Fruit fly (Drosophila melanogaster) whole organism, embryonic: Measurements from ENCODE around the gene sip1.

Experiments used
- CG12299 ChIP-seq: fragments of 200-800 bp; sonication (Bioruptor generic); optimal IDR thresholded peaks from 2 replicates; lab custom pipeline; 2018; ENCODE audit warnings: missing biosample characterization, mild to moderate bottlenecking, missing genetic modification characterization
- CG12769 ChIP-seq: fragments of 200-800 bp; sonication (Bioruptor generic); optimal IDR thresholded peaks from 2 replicates; lab custom pipeline; 2019; ENCODE audit warnings: missing biosample characterization, mild to moderate bottlenecking, missing genetic modification characterization, moderate library complexity
- CG13624 ChIP-seq: fragments of 200-800 bp; sonication (Bioruptor generic); optimal IDR thresholded peaks from 2 replicates; lab custom pipeline; 2016; ENCODE audit warnings: missing biosample characterization, missing genetic modification characterization
- CG14965 ChIP-seq: fragments of 200-800 bp; sonication (Bioruptor generic); optimal IDR thresholded peaks from 2 replicates; lab custom pipeline; 2016; ENCODE audit warnings: missing biosample characterization, missing genetic modification characterization, borderline replicate concordance
- CG15601 ChIP-seq: fragments of 200-800 bp; sonication (Bioruptor generic); optimal IDR thresholded peaks from 3 replicates; lab custom pipeline; 2019; ENCODE audit warnings: missing biosample characterization, mild to moderate bottlenecking, missing genetic modification characterization, moderate library complexity
- CG17359 ChIP-seq: fragments of 200-800 bp; sonication (Bioruptor generic); optimal IDR thresholded peaks from 3 replicates; lab custom pipeline; 2018; ENCODE audit warnings: missing biosample characterization, mild to moderate bottlenecking, missing genetic modification characterization, moderate library complexity
- CG1832 ChIP-seq: fragments of 200-800 bp; sonication (Bioruptor generic); optimal IDR thresholded peaks from 2 replicates; lab custom pipeline; 2017; ENCODE audit warnings: missing biosample characterization, mild to moderate bottlenecking, missing genetic modification characterization, inconsistent platforms
- CG18599 ChIP-seq: fragments of 200-800 bp; sonication (Bioruptor generic); optimal IDR thresholded peaks from 3 replicates; lab custom pipeline; 2017; ENCODE audit warnings: missing biosample characterization, missing genetic modification characterization, mild to moderate bottlenecking, moderate library complexity, missing genetic modification reagents
- CG2129 ChIP-seq: fragments of 200-800 bp; sonication (Bioruptor generic); IDR thresholded peaks from 2 replicates; pipeline ENCODE4 v1.3.6; 2022; ENCODE audit warnings: missing biosample characterization, missing genetic modification characterization; ENCODE audit not compliant: partially characterized antibody
- CG2678 ChIP-seq: fragments of 200-800 bp; sonication (Bioruptor generic); optimal IDR thresholded peaks from 3 replicates; lab custom pipeline; 2019; ENCODE audit warnings: missing biosample characterization, mild to moderate bottlenecking, missing genetic modification characterization, moderate library complexity
- CG30403 ChIP-seq: fragments of 200-800 bp; sonication (Bioruptor generic); optimal IDR thresholded peaks from 3 replicates; lab custom pipeline; 2016; ENCODE audit warnings: missing biosample characterization, missing genetic modification characterization
- CG4360 ChIP-seq: fragments of 200-800 bp; sonication (Bioruptor generic); IDR thresholded peaks from 2 replicates; pipeline ENCODE4 v1.3.6; 2022; ENCODE audit warnings: missing biosample characterization, missing genetic modification characterization
- CG43689 ChIP-seq: fragments of 200-800 bp; sonication (Bioruptor generic); IDR thresholded peaks from 2 replicates; pipeline ENCODE4 v1.3.6; 2022; ENCODE audit warnings: missing biosample characterization, missing genetic modification characterization
- CG4854 ChIP-seq: fragments of 200-800 bp; sonication (Bioruptor generic); optimal IDR thresholded peaks from 2 replicates; lab custom pipeline; 2016; ENCODE audit warnings: missing biosample characterization, missing genetic modification characterization, inconsistent platforms
- CG6813 ChIP-seq: fragments of 200-800 bp; sonication (Bioruptor generic); optimal IDR thresholded peaks from 2 replicates; lab custom pipeline; 2017; ENCODE audit warnings: missing biosample characterization, missing genetic modification characterization, mild to moderate bottlenecking, moderate library complexity, missing genetic modification reagents
- CG8478 ChIP-seq: fragments of >200 bp; optimal IDR thresholded peaks from 2 replicates; lab custom pipeline; 2018
- CG8765 ChIP-seq: fragments of 200-800 bp; sonication (Bioruptor generic); IDR thresholded peaks from 2 replicates; pipeline ENCODE4 v1.3.6; 2022; ENCODE audit warnings: missing biosample characterization, missing genetic modification characterization
- CG8924 ChIP-seq: fragments of 200-800 bp; optimal IDR thresholded peaks from 3 replicates; lab custom pipeline; 2019; ENCODE audit warnings: missing biosample characterization, mild to moderate bottlenecking, missing genetic modification characterization, moderate library complexity
- CG9437 ChIP-seq: fragments of 200-800 bp; sonication (Bioruptor generic); optimal IDR thresholded peaks from 2 replicates; lab custom pipeline; 2018; ENCODE audit warnings: missing biosample characterization, mild to moderate bottlenecking, missing genetic modification characterization
- E2f2 ChIP-seq: fragments of 200-800 bp; sonication (Bioruptor generic); IDR thresholded peaks from 2 replicates; pipeline ENCODE4 v1.3.6; 2022; ENCODE audit warnings: missing biosample characterization, missing genetic modification characterization
- Ets97D ChIP-seq: fragments of 200-800 bp; sonication (Bioruptor generic); optimal IDR thresholded peaks from 3 replicates; lab custom pipeline; 2016; ENCODE audit warnings: missing biosample characterization, missing genetic modification characterization
- Kr ChIP-seq: fragments of 200-800 bp; sonication (Bioruptor generic); optimal IDR thresholded peaks from 2 replicates; lab custom pipeline; 2017; ENCODE audit warnings: missing biosample characterization, mild to moderate bottlenecking, missing genetic modification characterization
- Neu2 ChIP-seq: fragments of 200-800 bp; sonication (Bioruptor generic); optimal IDR thresholded peaks from 3 replicates; lab custom pipeline; 2016; ENCODE audit warnings: missing biosample characterization, missing genetic modification characterization, borderline replicate concordance
- Nf-YB ChIP-seq: fragments of 200-800 bp; sonication (Bioruptor generic); optimal IDR thresholded peaks from 3 replicates; lab custom pipeline; 2019; ENCODE audit warnings: missing biosample characterization, mild to moderate bottlenecking, missing genetic modification characterization, moderate library complexity
- Nf-YC ChIP-seq: fragments of 200-800 bp; optimal IDR thresholded peaks from 3 replicates; lab custom pipeline; 2019; ENCODE audit warnings: missing biosample characterization, mild to moderate bottlenecking, missing genetic modification characterization, moderate library complexity
- Oli ChIP-seq: fragments of 200-800 bp; sonication (Bioruptor generic); optimal IDR thresholded peaks from 2 replicates; lab custom pipeline; 2018; ENCODE audit warnings: missing biosample characterization, mild to moderate bottlenecking, missing genetic modification characterization, moderate library complexity
- Poxn ChIP-seq: fragments of 200-800 bp; sonication (Bioruptor generic); IDR thresholded peaks from 2 replicates; pipeline ENCODE4 v1.3.6; 2022; ENCODE audit warnings: missing biosample characterization, missing genetic modification characterization
- Rfx ChIP-seq: fragments of 200-800 bp; sonication (Bioruptor generic); IDR thresholded peaks from 2 replicates; pipeline ENCODE4 v1.3.6; 2022; ENCODE audit warnings: missing biosample characterization, missing genetic modification characterization
- Rx ChIP-seq: fragments of 200-800 bp; sonication (Bioruptor generic); IDR thresholded peaks from 2 replicates; pipeline ENCODE4 v1.3.6; 2022; ENCODE audit warnings: missing biosample characterization, missing genetic modification characterization
- Scr ChIP-seq: fragments of 200-800 bp; sonication (Bioruptor generic); IDR thresholded peaks from 2 replicates; pipeline ENCODE4 v1.3.6; 2022; ENCODE audit warnings: missing biosample characterization, missing genetic modification characterization; ENCODE audit not compliant: partially characterized antibody
- Spps ChIP-seq: fragments of 200-800 bp; sonication (Bioruptor generic); optimal IDR thresholded peaks from 2 replicates; lab custom pipeline; 2018; ENCODE audit warnings: missing biosample characterization, mild to moderate bottlenecking, missing genetic modification characterization
- TFAM ChIP-seq: fragments of 200-800 bp; sonication (Bioruptor generic); optimal IDR thresholded peaks from 2 replicates; lab custom pipeline; 2017; ENCODE audit warnings: missing biosample characterization, missing genetic modification characterization, inconsistent platforms
- Tbp ChIP-seq: fragments of >200 bp; optimal IDR thresholded peaks from 2 replicates; lab custom pipeline; 2018; ENCODE audit warnings: missing biosample characterization, missing genetic modification characterization
- Vsx1 ChIP-seq: fragments of 200-800 bp; sonication (Bioruptor generic); optimal IDR thresholded peaks from 2 replicates; lab custom pipeline; 2017; ENCODE audit warnings: missing biosample characterization, mild to moderate bottlenecking, missing genetic modification characterization, missing genetic modification reagents
- bbx ChIP-seq: fragments of 200-800 bp; sonication (Bioruptor generic); IDR thresholded peaks from 2 replicates; pipeline ENCODE4 v1.3.6; 2022; ENCODE audit warnings: missing biosample characterization, missing genetic modification characterization; ENCODE audit not compliant: partially characterized antibody
- cwo ChIP-seq: fragments of 200-800 bp; sonication (Bioruptor generic); optimal IDR thresholded peaks from 3 replicates; lab custom pipeline; 2017; ENCODE audit warnings: missing biosample characterization, missing genetic modification characterization, mild to moderate bottlenecking, moderate library complexity, missing genetic modification reagents
- emc ChIP-seq: fragments of 200-800 bp; sonication (Bioruptor generic); optimal IDR thresholded peaks from 2 replicates; lab custom pipeline; 2016; ENCODE audit warnings: missing biosample characterization, missing genetic modification characterization
- en ChIP-seq: fragments of 200-800 bp; sonication (Bioruptor generic); optimal IDR thresholded peaks from 2 replicates; lab custom pipeline; 2016; ENCODE audit warnings: missing biosample characterization, missing genetic modification characterization
- gsb ChIP-seq: fragments of 200-800 bp; sonication (Bioruptor generic); IDR thresholded peaks from 2 replicates; pipeline ENCODE4 v1.3.6; 2022; ENCODE audit warnings: missing biosample characterization, missing genetic modification characterization
- maf-S ChIP-seq: fragments of 200-800 bp; sonication (Bioruptor generic); optimal IDR thresholded peaks from 2 replicates; lab custom pipeline; 2016; ENCODE audit warnings: missing biosample characterization, missing genetic modification characterization
- pnt ChIP-seq: fragments of 200-800 bp; sonication (Bioruptor generic); optimal IDR thresholded peaks from 3 replicates; lab custom pipeline; 2016; ENCODE audit warnings: missing biosample characterization, missing genetic modification characterization
- prd ChIP-seq, 3 experiments: fragments of >200 bp in 2 of 3; fragments of 200-800 bp in 1 of 3; sonication (Bioruptor generic) in 1 of 3; optimal IDR thresholded peaks in 2 of 3; IDR thresholded peaks in 1 of 3; 2 replicates in 2 of 3; 3 replicates in 1 of 3; pipeline versions ENCODE4 v1.3.6 to Lab custom; 2017 to 2022; ENCODE audit warnings: missing biosample characterization in 1 of 3, missing genetic modification characterization in 1 of 3
- rib ChIP-seq: fragments of 200-800 bp; sonication (Bioruptor generic); IDR thresholded peaks from 2 replicates; pipeline ENCODE4 v1.3.6; 2022; ENCODE audit warnings: missing biosample characterization, missing genetic modification characterization
- salm ChIP-seq: fragments of 200-800 bp; sonication (Bioruptor generic); optimal IDR thresholded peaks from 2 replicates; lab custom pipeline; 2018; ENCODE audit warnings: missing biosample characterization, mild to moderate bottlenecking, missing genetic modification characterization
- sc ChIP-seq, 3 experiments: fragments of >200 bp in 2 of 3; fragments of 200-800 bp in 1 of 3; sonication (Bioruptor generic) in 1 of 3; optimal IDR thresholded peaks; 2 replicates in 2 of 3; 3 replicates in 1 of 3; lab custom pipeline; 2017; ENCODE audit warnings: mild to moderate bottlenecking in 1 of 3, missing biosample characterization in 1 of 3, missing genetic modification characterization in 1 of 3, missing genetic modification reagents in 1 of 3
- slou ChIP-seq: fragments of 200-800 bp; sonication (Bioruptor generic); optimal IDR thresholded peaks from 3 replicates; lab custom pipeline; 2016; ENCODE audit warnings: missing biosample characterization, missing genetic modification characterization
- sob ChIP-seq: fragments of 200-800 bp; sonication (Bioruptor generic); IDR thresholded peaks from 2 replicates; pipeline ENCODE4 v1.3.6; 2022; ENCODE audit warnings: missing biosample characterization, missing genetic modification characterization
- tll ChIP-seq, 2 experiments: fragments of 200-800 bp in 1 of 2; fragments of >200 bp in 1 of 2; sonication (Bioruptor generic) in 1 of 2; optimal IDR thresholded peaks; 2 replicates each; lab custom pipeline; 2017 to 2019; ENCODE audit warnings: missing biosample characterization in 2 of 2, missing genetic modification characterization in 2 of 2, mild to moderate bottlenecking in 1 of 2, moderate library complexity in 1 of 2
- ttk ChIP-seq: fragments of 200-800 bp; sonication (Bioruptor generic); IDR thresholded peaks from 2 replicates; pipeline ENCODE4 v2.1.2; 2022; ENCODE audit warnings: missing biosample characterization, missing genetic modification characterization
- yki ChIP-seq: fragments of >200 bp; optimal IDR thresholded peaks from 3 replicates; lab custom pipeline; 2018

sip1 gene

DNA sequence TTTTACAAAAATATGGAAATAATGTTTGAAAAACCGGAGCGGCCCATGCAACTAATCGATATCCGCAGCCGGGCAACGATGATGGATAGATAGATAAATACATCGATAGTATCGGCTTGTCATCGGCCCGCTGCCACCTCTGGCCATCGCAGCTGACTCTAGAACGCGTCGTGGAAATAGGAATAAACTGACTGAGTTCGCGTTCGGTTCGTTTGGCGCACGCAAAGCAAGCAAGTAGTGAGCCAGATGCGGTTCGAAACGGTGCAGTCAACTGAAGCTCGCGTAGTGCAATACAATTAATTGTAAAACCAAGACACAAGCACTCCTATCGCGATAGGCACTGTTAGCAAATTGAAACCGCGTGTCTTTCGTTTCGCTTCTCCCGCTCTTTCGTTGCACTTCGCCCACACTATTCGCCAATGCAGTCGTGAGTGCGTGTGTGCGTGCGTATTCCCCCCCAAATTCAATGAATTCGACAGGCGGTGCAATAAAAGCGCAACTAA, 3.7 kb downstream of the sip1 start, which contains the start of gene CG11030 (continued):
- no peak for TF ChIP-seq CG4854 (GFP tag; lab: Kevin White, UChicago)
- TF ChIP-seq Scr (GFP tag; lab: Robert Waterston, UW): peak; percentile 99
- TF ChIP-seq maf-S: no peak
- TF ChIP-seq CG4360 (GFP tag; lab: Robert Waterston, UW): no peak
- TF ChIP-seq Nf-YB: no peak
- TF ChIP-seq ttk (GFP tag; lab: Robert Waterston, UW): no peak
- no peak for TF ChIP-seq sc (optimal IDR thresholded peaks at IDR 0.05; lab: Kevin White, UChicago)
- TF ChIP-seq sc (GFP tag; optimal IDR thresholded peaks at IDR 0.05; lab: Kevin White, UChicago): no peak
- no peak for TF ChIP-seq gsb (GFP tag; lab: Robert Waterston, UW)
- TF ChIP-seq Rx (GFP tag; lab: Robert Waterston, UW): no peak
- no peak for TF ChIP-seq slou (GFP tag; lab: Kevin White, UChicago)
- no peak for TF ChIP-seq CG13624 (GFP tag; lab: Kevin White, UChicago)
- TF ChIP-seq Kr (GFP tag; lab: Kevin White, UChicago): no peak
- no peak for TF ChIP-seq Ets97D (GFP tag; lab: Kevin White, UChicago)
- TF ChIP-seq en (GFP tag; lab: Kevin White, UChicago): no peak
- no peak for TF ChIP-seq CG12769 (tag; lab: Kevin White, UChicago)
- TF ChIP-seq CG43689 (GFP tag; lab: Robert Waterston, UW): no peak
- TF ChIP-seq CG15601 (tag; lab: Kevin White, UChicago): no peak
- TF ChIP-seq tll (GFP tag; optimal IDR thresholded peaks at IDR 0.05; lab: Kevin White, UChicago): no peak
- TF ChIP-seq CG2678 (tag; lab: Kevin White, UChicago): no peak
- no peak for TF ChIP-seq CG18599 (GFP tag; lab: Kevin White, UChicago)
- no peak for TF ChIP-seq CG8478 (lab: Kevin White, UChicago)
- peak; percentile 81 for TF ChIP-seq E2f2
- TF ChIP-seq bbx (GFP tag; lab: Robert Waterston, UW): peak; percentile 100
- no peak for TF ChIP-seq CG17359 (tag; lab: Kevin White, UChicago)
- no peak for TF ChIP-seq yki (lab: Kevin White, UChicago)
- no peak for TF ChIP-seq salm (tag; lab: Kevin White, UChicago)
- TF ChIP-seq Spps: no peak
- peak; percentile 96 for TF ChIP-seq CG2129 (GFP tag; lab: Robert Waterston, UW)
- no peak for TF ChIP-seq cwo (GFP tag; lab: Kevin White, UChicago)
- TF ChIP-seq rib: no peak
- TF ChIP-seq CG30403: peak; percentile 17
- no peak for TF ChIP-seq TFAM (GFP tag; lab: Kevin White, UChicago)
- no peak for TF ChIP-seq CG12299
- TF ChIP-seq Neu2: no peak
- no peak for TF ChIP-seq Tbp
- no peak for TF ChIP-seq CG9437 (GFP tag; lab: Kevin White, UChicago)
- TF ChIP-seq CG6813: no peak
- no peak for TF ChIP-seq Poxn (GFP tag; lab: Robert Waterston, UW)
- TF ChIP-seq Oli: no peak
- TF ChIP-seq CG1832 (GFP tag; lab: Kevin White, UChicago): no peak
- TF ChIP-seq CG8924 (tag; lab: Kevin White, UChicago): no peak
- no peak for TF ChIP-seq Vsx1 (GFP tag; lab: Kevin White, UChicago)
- TF ChIP-seq sob (GFP tag; lab: Robert Waterston, UW): peak; percentile 45
- TF ChIP-seq pnt (GFP tag; lab: Kevin White, UChicago): no peak
- no peak for TF ChIP-seq emc (GFP tag; lab: Kevin White, UChicago)
- peak; percentile 68 for TF ChIP-seq Rfx (GFP tag; lab: Robert Waterston, UW)
- no peak for TF ChIP-seq CG8765 (GFP tag; lab: Robert Waterston, UW)
- no peak for TF ChIP-seq CG14965 (GFP tag; lab: Kevin White, UChicago)
- TF ChIP-seq Nf-YC (tag; lab: Kevin White, UChicago): no peak
- TF ChIP-seq prd (optimal IDR thresholded peaks at IDR 0.05; lab: Kevin White, UChicago): no peak
- no peak; the same call in 2 of the 3 replicates for TF ChIP-seq prd (GFP tag; IDR thresholded peaks at IDR 0.05; lab: Robert Waterston, UW)
